Worm (Caenorhabditis elegans) whole organism, L1 larva: ENCODE data around the gene acr-12.

Source experiments
- C16A3.4 ChIP-seq: fragments of 150-350 bp; optimal IDR thresholded peaks from 2 replicates; lab custom pipeline; 2014; ENCODE audit warnings: missing biosample characterization, missing genetic modification characterization
- C34B4.2 ChIP-seq: sonication (generic microtip); optimal IDR thresholded peaks from 2 replicates; lab custom pipeline; 2017; ENCODE audit warnings: mild to moderate bottlenecking, missing genetic modification characterization, missing compliant biosample characterization
- F16B12.6 ChIP-seq: fragments of 150-350 bp; optimal IDR thresholded peaks from 2 replicates; lab custom pipeline; 2014; ENCODE audit warnings: missing biosample characterization, missing genetic modification characterization
- Y116A8C.19 ChIP-seq: sonication (generic microtip); optimal IDR thresholded peaks from 2 replicates; lab custom pipeline; 2016; ENCODE audit warnings: missing compliant biosample characterization, missing genetic modification characterization, borderline replicate concordance
- aha-1 ChIP-seq: fragments of 150-350 bp; optimal IDR thresholded peaks from 2 replicates; lab custom pipeline; 2014; ENCODE audit warnings: missing biosample characterization, missing genetic modification characterization
- ama-1 ChIP-seq: fragments of 150-350 bp; optimal IDR thresholded peaks from 2 replicates; lab custom pipeline; 2014
- blmp-1 ChIP-seq: fragments of 150-350 bp; optimal IDR thresholded peaks from 2 replicates; lab custom pipeline; 2014; ENCODE audit warnings: missing biosample characterization, missing genetic modification characterization
- ceh-63 ChIP-seq: fragments of 200-800 bp; sonication (Bioruptor generic); optimal IDR thresholded peaks from 2 replicates; lab custom pipeline; 2018; ENCODE audit warnings: mild to moderate bottlenecking, missing genetic modification characterization, missing compliant biosample characterization
- ceh-8 ChIP-seq: fragments of 200-800 bp; sonication (Bioruptor generic); optimal IDR thresholded peaks from 2 replicates; lab custom pipeline; 2018; ENCODE audit warnings: mild to moderate bottlenecking, missing genetic modification characterization, moderate library complexity, missing compliant biosample characterization
- ceh-82 ChIP-seq, 3 experiments: fragments of 150-350 bp in 1 of 3; sonication (generic microtip) in 2 of 3; optimal IDR thresholded peaks; 2 replicates each; lab custom pipeline; 2014 to 2017; ENCODE audit warnings: missing biosample characterization in 3 of 3, missing genetic modification characterization in 3 of 3
- ceh-88 ChIP-seq: fragments of 200-800 bp; sonication (Bioruptor generic); IDR thresholded peaks from 2 replicates; pipeline ENCODE4 v1.3.6; 2022; ENCODE audit warnings: missing genetic modification characterization, missing compliant biosample characterization
- ceh-90 ChIP-seq: sonication (generic microtip); optimal IDR thresholded peaks from 2 replicates; lab custom pipeline; 2016; ENCODE audit warnings: missing genetic modification characterization, missing compliant biosample characterization
- ces-1 ChIP-seq: fragments of 150-350 bp; optimal IDR thresholded peaks from 2 replicates; lab custom pipeline; 2014; ENCODE audit warnings: missing biosample characterization, missing genetic modification reagents, missing genetic modification characterization
- dsc-1 ChIP-seq: sonication (generic microtip); optimal IDR thresholded peaks from 2 replicates; lab custom pipeline; 2016; ENCODE audit warnings: mild to moderate bottlenecking, missing genetic modification characterization, missing compliant biosample characterization
- efl-1 ChIP-seq, 4 experiments: fragments of 150-350 bp; optimal IDR thresholded peaks in 3 of 4; peaks in 1 of 4; 1 replicate in 1 of 4; 2 replicates in 3 of 4; lab custom pipeline; 2014; ENCODE audit warnings: missing biosample characterization in 2 of 4, missing genetic modification characterization in 2 of 4, missing genetic modification reagents in 2 of 4
- efl-3 ChIP-seq: fragments of 200-800 bp; sonication (Bioruptor generic); optimal IDR thresholded peaks from 2 replicates; lab custom pipeline; 2018; ENCODE audit warnings: mild to moderate bottlenecking, missing genetic modification characterization, missing compliant biosample characterization
- elt-3 ChIP-seq, 6 experiments: fragments of 150-350 bp in 1 of 6; sonication (generic microtip); optimal IDR thresholded peaks; 2 replicates each; lab custom pipeline; 2017 to 2018; ENCODE audit warnings: missing biosample characterization in 6 of 6, missing genetic modification characterization in 6 of 6, inconsistent platforms in 1 of 6
- ets-5 ChIP-seq: fragments of 200-800 bp; sonication (Bioruptor generic); IDR thresholded peaks from 2 replicates; pipeline ENCODE4 v1.3.6; 2022; ENCODE audit warnings: missing genetic modification characterization, missing compliant biosample characterization
- fkh-8 ChIP-seq: sonication (generic microtip); optimal IDR thresholded peaks from 2 replicates; lab custom pipeline; 2016; ENCODE audit warnings: mild to moderate bottlenecking, missing genetic modification characterization, missing compliant biosample characterization
- hlh-17 ChIP-seq: fragments of 200-800 bp; sonication (Bioruptor generic); optimal IDR thresholded peaks from 2 replicates; lab custom pipeline; 2018; ENCODE audit warnings: missing genetic modification characterization, mild to moderate bottlenecking, missing compliant biosample characterization, moderate library complexity, borderline replicate concordance
- hpl-2 ChIP-seq: fragments of 150-350 bp; optimal IDR thresholded peaks from 2 replicates; lab custom pipeline; 2014; ENCODE audit warnings: missing biosample characterization, missing genetic modification reagents, missing genetic modification characterization
- irx-1 ChIP-seq: sonication (generic microtip); optimal IDR thresholded peaks from 2 replicates; lab custom pipeline; 2016; ENCODE audit warnings: missing genetic modification characterization, missing compliant biosample characterization
- jun-1 ChIP-seq: fragments of 150-350 bp; optimal IDR thresholded peaks from 2 replicates; lab custom pipeline; 2014; ENCODE audit warnings: missing biosample characterization, missing genetic modification reagents, missing genetic modification characterization
- lin-13 ChIP-seq: fragments of 150-350 bp; optimal IDR thresholded peaks from 2 replicates; lab custom pipeline; 2014; ENCODE audit warnings: missing biosample characterization, missing genetic modification reagents, missing genetic modification characterization
- lin-15B ChIP-seq: fragments of 150-350 bp; sonication (generic microtip); optimal IDR thresholded peaks from 3 replicates; lab custom pipeline; 2014; ENCODE audit warnings: missing biosample characterization, missing genetic modification characterization
- lin-35 ChIP-seq, 2 experiments: fragments of 150-350 bp; optimal IDR thresholded peaks; 2 replicates each; lab custom pipeline; 2014; ENCODE audit warnings: missing biosample characterization in 2 of 2, missing genetic modification characterization in 2 of 2, missing genetic modification reagents in 2 of 2
- lsy-2 ChIP-seq, 2 experiments: fragments of 150-350 bp; optimal IDR thresholded peaks; 2 replicates each; lab custom pipeline; 2014; ENCODE audit warnings: missing biosample characterization in 2 of 2, missing genetic modification characterization in 2 of 2
- mab-9 ChIP-seq: fragments of 200-800 bp; sonication (Bioruptor generic); IDR thresholded peaks from 2 replicates; pipeline ENCODE4 v1.3.6; 2022; ENCODE audit warnings: missing genetic modification reagents, missing genetic modification characterization, missing compliant biosample characterization
- mdl-1 ChIP-seq, 2 experiments: fragments of 150-350 bp; optimal IDR thresholded peaks; 2 replicates each; lab custom pipeline; 2014 to 2017; ENCODE audit warnings: missing biosample characterization in 2 of 2, missing genetic modification characterization in 2 of 2, inconsistent platforms in 1 of 2
- nhr-11 ChIP-seq: fragments of 150-350 bp; optimal IDR thresholded peaks from 2 replicates; lab custom pipeline; 2014; ENCODE audit warnings: missing biosample characterization, missing genetic modification characterization
- nhr-19 ChIP-seq: fragments of 200-800 bp; sonication (Bioruptor generic); conservative IDR thresholded peaks from 2 replicates; pipeline ENCODE4 v1.3.6; 2022; ENCODE audit warnings: missing genetic modification characterization, missing compliant biosample characterization
- nhr-20 ChIP-seq: sonication (generic microtip); optimal IDR thresholded peaks from 2 replicates; lab custom pipeline; 2016; ENCODE audit warnings: mild to moderate bottlenecking, missing genetic modification characterization, missing compliant biosample characterization
- nhr-237 ChIP-seq: fragments of 150-350 bp; optimal IDR thresholded peaks from 2 replicates; lab custom pipeline; 2014; ENCODE audit warnings: missing biosample characterization, missing genetic modification characterization
- nhr-28 ChIP-seq: fragments of 150-350 bp; optimal IDR thresholded peaks from 2 replicates; lab custom pipeline; 2014; ENCODE audit warnings: missing biosample characterization, missing genetic modification characterization
- nhr-47 ChIP-seq: sonication (generic microtip); optimal IDR thresholded peaks from 2 replicates; lab custom pipeline; 2016; ENCODE audit warnings: mild to moderate bottlenecking, missing genetic modification characterization, moderate library complexity, missing compliant biosample characterization
- nhr-71 ChIP-seq: sonication (generic microtip); optimal IDR thresholded peaks from 2 replicates; lab custom pipeline; 2016; ENCODE audit warnings: mild to moderate bottlenecking, missing genetic modification characterization, moderate library complexity, missing compliant biosample characterization
- nhr-85 ChIP-seq: sonication (generic microtip); peaks from one replicate; lab custom pipeline; 2016; ENCODE audit warnings: missing genetic modification characterization, inconsistent platforms, missing compliant biosample characterization
- nhr-90 ChIP-seq: sonication (generic microtip); optimal IDR thresholded peaks from 2 replicates; lab custom pipeline; 2016; ENCODE audit warnings: mild to moderate bottlenecking, missing genetic modification characterization, missing compliant biosample characterization; ENCODE audit not compliant: poor library complexity
- rnt-1 ChIP-seq: sonication (generic microtip); optimal IDR thresholded peaks from 2 replicates; lab custom pipeline; 2016; ENCODE audit warnings: mild to moderate bottlenecking, missing genetic modification characterization, moderate library complexity, missing compliant biosample characterization
- snu-23 ChIP-seq: sonication (generic microtip); optimal IDR thresholded peaks from 2 replicates; lab custom pipeline; 2016; ENCODE audit warnings: missing genetic modification characterization, missing compliant biosample characterization
- sptf-1 ChIP-seq: fragments of 150-350 bp; optimal IDR thresholded peaks from 2 replicates; lab custom pipeline; 2014; ENCODE audit warnings: missing biosample characterization, missing genetic modification characterization
- sup-37 ChIP-seq: fragments of 200-800 bp; sonication (Bioruptor generic); optimal IDR thresholded peaks from 2 replicates; lab custom pipeline; 2018; ENCODE audit warnings: mild to moderate bottlenecking, missing genetic modification characterization, missing compliant biosample characterization
- swsn-7 ChIP-seq: sonication (generic microtip); optimal IDR thresholded peaks from 2 replicates; lab custom pipeline; 2016; ENCODE audit warnings: missing genetic modification characterization, missing compliant biosample characterization
- tbx-2 ChIP-seq: sonication (generic microtip); optimal IDR thresholded peaks from 2 replicates; lab custom pipeline; 2016; ENCODE audit warnings: missing genetic modification characterization, missing compliant biosample characterization
- unc-130 ChIP-seq: fragments of 150-350 bp; optimal IDR thresholded peaks from 2 replicates; lab custom pipeline; 2017; ENCODE audit warnings: missing biosample characterization, missing genetic modification characterization, inconsistent platforms
- unc-86 ChIP-seq: sonication (generic microtip); optimal IDR thresholded peaks from 2 replicates; lab custom pipeline; 2016; ENCODE audit warnings: missing genetic modification characterization, missing compliant biosample characterization
- unc-98 ChIP-seq: fragments of 200-800 bp; sonication (Bioruptor generic); IDR thresholded peaks from 2 replicates; pipeline ENCODE4 v1.3.6; 2022; ENCODE audit warnings: missing genetic modification characterization, missing compliant biosample characterization
- xbp-1 ChIP-seq: sonication (generic microtip); optimal IDR thresholded peaks from 2 replicates; lab custom pipeline; 2016; ENCODE audit warnings: missing genetic modification characterization, missing compliant biosample characterization
- zip-4 ChIP-seq: fragments of 200-800 bp; sonication (Bioruptor generic); optimal IDR thresholded peaks from 2 replicates; lab custom pipeline; 2018; ENCODE audit warnings: mild to moderate bottlenecking, missing genetic modification characterization, moderate library complexity, missing compliant biosample characterization
- ztf-11 ChIP-seq, 2 experiments: sonication (generic microtip); optimal IDR thresholded peaks; 2 replicates each; lab custom pipeline; 2016 to 2017; ENCODE audit warnings: missing genetic modification characterization in 2 of 2, missing biosample characterization in 1 of 2, missing compliant biosample characterization in 1 of 2
- ztf-4 ChIP-seq: fragments of 150-350 bp; optimal IDR thresholded peaks from 2 replicates; lab custom pipeline; 2014; ENCODE audit warnings: missing biosample characterization, missing genetic modification characterization

The acr-12 gene

ce11 chrX:13539701-13540100 lies 7.0 kb downstream of the acr-12 start (continued):
- TF ChIP-seq jun-1 (tag; lab: Kevin White, UChicago) (peak; percentile 24), C34B4.2 (no peak), nhr-71 (tag; lab: Kevin White, UChicago) (peak; percentile 88), unc-130 (peak; percentile 6), ztf-4 (tag; lab: Kevin White, UChicago) (no peak), Y116A8C.19 (tag; lab: Kevin White, UChicago) (no peak), nhr-11 (tag; lab: Kevin White, UChicago) (no peak), rnt-1 (tag; lab: Kevin White, UChicago) (peak; percentile 4), nhr-90 (peak; percentile 77), ceh-8 (GFP tag; lab: Kevin White, UChicago) (no peak), nhr-47 (tag; lab: Kevin White, UChicago) (peak; percentile 68), swsn-7 (tag; lab: Kevin White, UChicago) (peak; percentile 20), ceh-88 (GFP tag; lab: Robert Waterston, UW) (0 out of 2 replicates have a peak, but pooled peaks have one; percentile 28), efl-3 (GFP tag; lab: Kevin White, UChicago) (peak; percentile 24), blmp-1 (peak; percentile 83), aha-1 (tag; lab: Kevin White, UChicago) (no peak), unc-98 (GFP tag; lab: Robert Waterston, UW) (no peak), ceh-82 (tag; optimal IDR thresholded peaks at IDR 0.05; lab: Kevin White, UChicago) (no peak), ces-1 (GFP tag; lab: Kevin White, UChicago) (no peak), lin-13 (GFP tag; lab: Kevin White, UChicago) (no peak), mdl-1 (tag; optimal IDR thresholded peaks at IDR 0.05; lab: Kevin White, UChicago) (peak in 1 of 2 experiments; percentile 59), mab-9 (GFP tag; lab: Robert Waterston, UW) (no peak), unc-86 (no peak), snu-23 (GFP tag; lab: Kevin White, UChicago) (peak; percentile 84), dsc-1 (tag; lab: Kevin White, UChicago) (no peak), ceh-90 (tag; lab: Kevin White, UChicago) (no peak), nhr-28 (tag; lab: Kevin White, UChicago) (no peak), irx-1 (tag; lab: Kevin White, UChicago) (peak; percentile 73), nhr-85 (tag; lab: Kevin White, UChicago) (peak; percentile 100), nhr-237 (no peak), sup-37 (GFP tag; lab: Kevin White, UChicago) (no peak), xbp-1 (tag; lab: Kevin White, UChicago) (peak; percentile 39), hlh-17 (no peak), hpl-2 (GFP tag; lab: Kevin White, UChicago) (no peak), tbx-2 (tag; lab: Kevin White, UChicago) (peak; percentile 79), ceh-63 (GFP tag; lab: Kevin White, UChicago) (no peak)

- no peak for TF ChIP-seq ztf-11 (tag; optimal IDR thresholded peaks at IDR 0.05; lab: Kevin White, UChicago)
- peak in 1 of 2 experiments; percentile 75 for TF ChIP-seq lin-35 (GFP tag; optimal IDR thresholded peaks at IDR 0.05; lab: Kevin White, UChicago)
- peak; percentile 59 for TF ChIP-seq ama-1 (lab: Kevin White, UChicago)
- TF ChIP-seq irx-1 (tag; lab: Kevin White, UChicago) = no peak
- TF ChIP-seq nhr-47 (tag; lab: Kevin White, UChicago) = peak; percentile 55
- no peak for TF ChIP-seq fkh-8 (tag; lab: Kevin White, UChicago)
- no peak for TF ChIP-seq zip-4
- no peak for TF ChIP-seq sptf-1 (tag; lab: Kevin White, UChicago)
- peak; percentile 34 for TF ChIP-seq unc-130
- TF ChIP-seq elt-3 (tag; optimal IDR thresholded peaks at IDR 0.05; lab: Kevin White, UChicago) = peak in 4 of 6 experiments; percentile 6 to 71 (median 62)
- TF ChIP-seq lin-15B (tag; lab: Kevin White, UChicago) = no peak
- peak; percentile 53 for TF ChIP-seq nhr-90
- TF ChIP-seq lsy-2 (tag; optimal IDR thresholded peaks at IDR 0.05; lab: Kevin White, UChicago) = peak in 1 of 2 experiments; percentile 36
- TF ChIP-seq blmp-1 = peak; percentile 78
- no peak for TF ChIP-seq rnt-1 (tag; lab: Kevin White, UChicago)
- no peak for TF ChIP-seq nhr-237
- TF ChIP-seq nhr-20 (tag; lab: Kevin White, UChicago) = peak; percentile 70
- no peak for TF ChIP-seq ceh-88 (GFP tag; lab: Robert Waterston, UW)
- TF ChIP-seq C16A3.4 (tag; lab: Kevin White, UChicago) = peak; percentile 18
- no peak for TF ChIP-seq F16B12.6
- TF ChIP-seq nhr-19 (GFP tag; lab: Robert Waterston, UW) = peak; percentile 30
- no peak for TF ChIP-seq aha-1 (tag; lab: Kevin White, UChicago)
- TF ChIP-seq nhr-71 (tag; lab: Kevin White, UChicago) = peak; percentile 64
- TF ChIP-seq efl-1 (optimal IDR thresholded peaks at IDR 0.05; lab: Kevin White, UChicago) = no peak
- TF ChIP-seq efl-1 (GFP tag; optimal IDR thresholded peaks at IDR 0.05 in 1 of 2; lab: Kevin White, UChicago) = peak in 1 of 2 experiments; percentile 89
- peak; percentile 57 for TF ChIP-seq snu-23 (GFP tag; lab: Kevin White, UChicago)
- no peak for TF ChIP-seq ets-5
Measured at ce11 chrX:13541335-13541734, 8.7 kb downstream of the acr-12 start.
